Worm (Caenorhabditis elegans) whole organism, late embryonic: ENCODE measurements around the gene pals-26.
A peak's percentile ranks its signal among the peaks of the same experiment; 100 is the strongest.

Experiments used
- C08G9.2 ChIP-seq: sonication (generic microtip); optimal IDR thresholded peaks from 2 replicates; lab custom pipeline; 2016; ENCODE audit warnings: mild to moderate bottlenecking, missing genetic modification characterization, moderate library complexity, missing compliant biosample characterization
- C38D4.7 ChIP-seq: fragments of 200-800 bp; sonication (Bioruptor generic); optimal IDR thresholded peaks from 2 replicates; lab custom pipeline; 2018; ENCODE audit warnings: mild to moderate bottlenecking, missing genetic modification characterization, moderate library complexity, missing compliant biosample characterization
- K02D7.2 ChIP-seq: sonication (generic microtip); optimal IDR thresholded peaks from 2 replicates; lab custom pipeline; 2017; ENCODE audit warnings: mild to moderate bottlenecking, missing genetic modification characterization, missing compliant biosample characterization
- T23F11.4 ChIP-seq: fragments of 200-800 bp; sonication (Bioruptor generic); optimal IDR thresholded peaks from 2 replicates; lab custom pipeline; 2018; ENCODE audit warnings: mild to moderate bottlenecking, missing genetic modification characterization, missing compliant biosample characterization
- ama-1 ChIP-seq: fragments of 150-350 bp; optimal IDR thresholded peaks from 2 replicates; lab custom pipeline; 2014
- ceh-14 ChIP-seq: sonication (generic microtip); optimal IDR thresholded peaks from 2 replicates; lab custom pipeline; 2016; ENCODE audit warnings: missing genotype, missing genetic modification characterization, missing compliant biosample characterization
- ceh-18 ChIP-seq: sonication (generic microtip); optimal IDR thresholded peaks from 2 replicates; lab custom pipeline; 2016; ENCODE audit warnings: missing genetic modification characterization, missing compliant biosample characterization
- ceh-2 ChIP-seq: sonication (generic microtip); optimal IDR thresholded peaks from 2 replicates; lab custom pipeline; 2016; ENCODE audit warnings: missing genotype, missing genetic modification characterization, missing compliant biosample characterization
- ceh-24 ChIP-seq: sonication (generic microtip); optimal IDR thresholded peaks from 2 replicates; lab custom pipeline; 2016; ENCODE audit warnings: mild to moderate bottlenecking, missing genetic modification characterization, missing compliant biosample characterization
- ceh-30 ChIP-seq: fragments of 150-350 bp; optimal IDR thresholded peaks from 2 replicates; lab custom pipeline; 2014; ENCODE audit warnings: missing biosample characterization, missing genetic modification characterization
- ceh-34 ChIP-seq: sonication (generic microtip); optimal IDR thresholded peaks from 2 replicates; lab custom pipeline; 2016; ENCODE audit warnings: mild to moderate bottlenecking, missing genetic modification characterization, missing compliant biosample characterization
- ceh-9 ChIP-seq: sonication (generic microtip); optimal IDR thresholded peaks from 2 replicates; lab custom pipeline; 2016; ENCODE audit warnings: mild to moderate bottlenecking, missing genetic modification characterization, inconsistent platforms, missing compliant biosample characterization
- che-1 ChIP-seq: sonication (generic microtip); optimal IDR thresholded peaks from 2 replicates; lab custom pipeline; 2016; ENCODE audit warnings: mild to moderate bottlenecking, missing genetic modification characterization, missing compliant biosample characterization
- dmd-4 ChIP-seq: sonication (generic microtip); optimal IDR thresholded peaks from 2 replicates; lab custom pipeline; 2016; ENCODE audit warnings: borderline replicate concordance, missing genetic modification characterization, missing compliant biosample characterization
- dve-1 ChIP-seq: sonication (generic microtip); optimal IDR thresholded peaks from 2 replicates; lab custom pipeline; 2017; ENCODE audit warnings: antibody characterized with exemption, mild to moderate bottlenecking, missing genetic modification characterization, missing compliant biosample characterization
- eyg-1 ChIP-seq: sonication (generic microtip); optimal IDR thresholded peaks from 2 replicates; lab custom pipeline; 2016; ENCODE audit warnings: missing genotype, missing genetic modification characterization, missing compliant biosample characterization
- fax-1 ChIP-seq: sonication (generic microtip); optimal IDR thresholded peaks from 2 replicates; lab custom pipeline; 2016; ENCODE audit warnings: missing genotype, missing genetic modification characterization, missing compliant biosample characterization
- fkh-10 ChIP-seq: fragments of 150-350 bp; optimal IDR thresholded peaks from 2 replicates; lab custom pipeline; 2014; ENCODE audit warnings: missing biosample characterization, missing genetic modification reagents, missing genetic modification characterization
- fkh-6 ChIP-seq: sonication (generic microtip); optimal IDR thresholded peaks from 2 replicates; lab custom pipeline; 2016; ENCODE audit warnings: missing genetic modification characterization, missing compliant biosample characterization
- gmeb-2 ChIP-seq: sonication (generic microtip); optimal IDR thresholded peaks from 2 replicates; lab custom pipeline; 2016; ENCODE audit warnings: missing genetic modification characterization, inconsistent platforms, missing compliant biosample characterization
- hlh-13 ChIP-seq: fragments of 200-800 bp; sonication (Bioruptor generic); optimal IDR thresholded peaks from 2 replicates; lab custom pipeline; 2018; ENCODE audit warnings: mild to moderate bottlenecking, missing genetic modification characterization, missing compliant biosample characterization
- hlh-6 ChIP-seq: sonication (generic microtip); optimal IDR thresholded peaks from 2 replicates; lab custom pipeline; 2016; ENCODE audit warnings: missing genotype, missing genetic modification characterization, missing compliant biosample characterization
- lin-11 ChIP-seq: fragments of 200-800 bp; sonication (Bioruptor generic); optimal IDR thresholded peaks from 2 replicates; lab custom pipeline; 2018; ENCODE audit warnings: mild to moderate bottlenecking, missing genetic modification characterization, missing compliant biosample characterization
- madf-2 ChIP-seq: sonication (generic microtip); optimal IDR thresholded peaks from 2 replicates; lab custom pipeline; 2017; ENCODE audit warnings: missing genetic modification characterization, missing compliant biosample characterization
- mec-3 ChIP-seq: sonication (generic microtip); optimal IDR thresholded peaks from 2 replicates; lab custom pipeline; 2016; ENCODE audit warnings: borderline replicate concordance, missing genetic modification characterization, missing compliant biosample characterization
- nfya-1 ChIP-seq: sonication (generic microtip); optimal IDR thresholded peaks from 2 replicates; lab custom pipeline; 2017; ENCODE audit warnings: missing genetic modification characterization, mild to moderate bottlenecking, missing compliant biosample characterization, antibody characterized with exemption, moderate library complexity
- nhr-11 ChIP-seq: fragments of 150-350 bp; optimal IDR thresholded peaks from 2 replicates; lab custom pipeline; 2014; ENCODE audit warnings: missing biosample characterization, missing genetic modification characterization
- npax-4 ChIP-seq: sonication (generic microtip); optimal IDR thresholded peaks from 2 replicates; lab custom pipeline; 2016; ENCODE audit warnings: missing genetic modification characterization, missing compliant biosample characterization
- pat-9 ChIP-seq: fragments of 200-800 bp; sonication (Bioruptor generic); optimal IDR thresholded peaks from 2 replicates; lab custom pipeline; 2018; ENCODE audit warnings: mild to moderate bottlenecking, missing genetic modification characterization, moderate library complexity, missing compliant biosample characterization
- pqm-1 ChIP-seq: sonication (generic microtip); optimal IDR thresholded peaks from 2 replicates; lab custom pipeline; 2016; ENCODE audit warnings: missing genetic modification characterization, missing compliant biosample characterization
- ref-2 ChIP-seq: sonication (generic microtip); optimal IDR thresholded peaks from 2 replicates; lab custom pipeline; 2016; ENCODE audit warnings: missing genetic modification characterization, missing compliant biosample characterization
- sdc-2 ChIP-seq: sonication (generic microtip); optimal IDR thresholded peaks from 2 replicates; lab custom pipeline; 2016; ENCODE audit warnings: missing genotype, missing genetic modification characterization, missing compliant biosample characterization
- sox-2 ChIP-seq: fragments of 200-800 bp; sonication (Bioruptor generic); IDR thresholded peaks from 2 replicates; pipeline ENCODE4 v1.3.6; 2022; ENCODE audit warnings: missing genetic modification reagents, missing genetic modification characterization, missing compliant biosample characterization
- sox-4 ChIP-seq: sonication (generic microtip); optimal IDR thresholded peaks from 2 replicates; lab custom pipeline; 2017; ENCODE audit warnings: mild to moderate bottlenecking, missing genetic modification characterization, inconsistent platforms, missing compliant biosample characterization
- syd-9 ChIP-seq: sonication (generic microtip); optimal IDR thresholded peaks from 2 replicates; lab custom pipeline; 2016; ENCODE audit warnings: mild to moderate bottlenecking, missing genetic modification characterization, moderate library complexity, missing compliant biosample characterization
- tbx-2 ChIP-seq: sonication (generic microtip); optimal IDR thresholded peaks from 2 replicates; lab custom pipeline; 2016; ENCODE audit warnings: missing genetic modification characterization, missing compliant biosample characterization
- tbx-7 ChIP-seq: sonication (generic microtip); optimal IDR thresholded peaks from 2 replicates; lab custom pipeline; 2016; ENCODE audit warnings: missing genotype, missing genetic modification characterization, missing compliant biosample characterization
- unc-3 ChIP-seq, 2 experiments: fragments of 200-800 bp in 1 of 2; sonication (Bioruptor generic) in 1 of 2; sonication (generic microtip) in 1 of 2; conservative IDR thresholded peaks in 1 of 2; optimal IDR thresholded peaks in 1 of 2; 2 replicates each; pipeline versions ENCODE4 v1.3.6 to Lab custom; 2016 to 2022; ENCODE audit warnings: missing compliant biosample characterization in 2 of 2, missing genetic modification characterization in 2 of 2, missing genetic modification reagents in 1 of 2
- unc-55 ChIP-seq: sonication (generic microtip); optimal IDR thresholded peaks from 2 replicates; lab custom pipeline; 2017; ENCODE audit warnings: missing biosample characterization, missing genetic modification reagents, missing genetic modification characterization
- unc-86 ChIP-seq: sonication (generic microtip); optimal IDR thresholded peaks from 2 replicates; lab custom pipeline; 2016; ENCODE audit warnings: missing genetic modification characterization, missing compliant biosample characterization

Gene pals-26

ce11 chrIII:4359208-4359607, 15.7 kb upstream of the pals-26 start:
- TF ChIP-seq tbx-2: no peak
- TF ChIP-seq fax-1: no peak
- no peak for TF ChIP-seq tbx-7 (tag; lab: Kevin White, UChicago)
- no peak for TF ChIP-seq madf-2
- no peak for TF ChIP-seq ceh-9 (tag; lab: Kevin White, UChicago)
- no peak for TF ChIP-seq che-1 (tag; lab: Kevin White, UChicago)
- TF ChIP-seq ceh-30 (tag; lab: Kevin White, UChicago): no peak
- no peak for TF ChIP-seq ref-2
- TF ChIP-seq pqm-1 (tag; lab: Kevin White, UChicago): no peak
- TF ChIP-seq pat-9 (tag; lab: Kevin White, UChicago): no peak

- peak; percentile 33 for TF ChIP-seq unc-55 (GFP tag; lab: Kevin White, UChicago)
- TF ChIP-seq ama-1: no peak
Measured at ce11 chrIII:4359900-4360299, 15.1 kb upstream of the pals-26 start.

ce11 chrIII:4362332-4362731, 12.6 kb upstream of the pals-26 start:
- TF ChIP-seq mec-3 (tag; lab: Kevin White, UChicago) (no peak), fkh-10 (no peak), ref-2 (peak; percentile 29)

ce11 chrIII:4364974-4365373, 10.0 kb upstream of the pals-26 start, which contains the start of gene ckb-1:
Gene ckb-1, plus strand, starts transcription at chrIII:4365274.
- TF ChIP-seq fkh-6 (tag; lab: Kevin White, UChicago) (no peak), fax-1 (no peak), ceh-34 (tag; lab: Kevin White, UChicago) (no peak), C38D4.7 (GFP tag; lab: Kevin White, UChicago) (no peak), tbx-2 (no peak), nfya-1 (tag; lab: Kevin White, UChicago) (no peak), gmeb-2 (tag; lab: Kevin White, UChicago) (no peak), nhr-11 (tag; lab: Kevin White, UChicago) (no peak), hlh-13 (GFP tag; lab: Kevin White, UChicago) (no peak), mec-3 (tag; lab: Kevin White, UChicago) (no peak), sox-4 (tag; lab: Kevin White, UChicago) (no peak), che-1 (tag; lab: Kevin White, UChicago) (no peak)
- TF ChIP-seq, all 69 proteins: peak for 0

- TF ChIP-seq syd-9 (tag; lab: Kevin White, UChicago) (no peak), npax-4 (tag; lab: Kevin White, UChicago) (no peak), ceh-14 (tag; lab: Kevin White, UChicago) (no peak), C08G9.2 (no peak), ceh-18 (tag; lab: Kevin White, UChicago) (no peak), sdc-2 (tag; lab: Kevin White, UChicago) (no peak), nhr-11 (tag; lab: Kevin White, UChicago) (no peak), ceh-24 (tag; lab: Kevin White, UChicago) (no peak), hlh-13 (GFP tag; lab: Kevin White, UChicago) (no peak)
Measured at ce11 chrIII:4367649-4368048, 7.3 kb upstream of the pals-26 start, which contains the start of gene ckb-2. Gene ckb-2, plus strand, starts transcription at chrIII:4367949.

- peak; percentile 61 for TF ChIP-seq tbx-2
- peak; percentile 48 for TF ChIP-seq lin-11 (tag; lab: Kevin White, UChicago)
- peak; percentile 74 for TF ChIP-seq hlh-6 (tag; lab: Kevin White, UChicago)
- peak; percentile 44 for TF ChIP-seq K02D7.2
- TF ChIP-seq T23F11.4: peak; percentile 33
- peak; percentile 51 for TF ChIP-seq hlh-13 (GFP tag; lab: Kevin White, UChicago)
- TF ChIP-seq fkh-6 (tag; lab: Kevin White, UChicago): peak; percentile 33
- TF ChIP-seq dmd-4 (tag; lab: Kevin White, UChicago): peak; percentile 33
- TF ChIP-seq ceh-2 (tag; lab: Kevin White, UChicago): peak; percentile 29
- TF ChIP-seq C08G9.2: peak; percentile 10
- peak; percentile 59 for TF ChIP-seq ceh-34 (tag; lab: Kevin White, UChicago)
- TF ChIP-seq ceh-24 (tag; lab: Kevin White, UChicago): peak; percentile 16
- peak; percentile 30; the same call in 1 of the 2 replicates for TF ChIP-seq unc-3 (GFP tag; conservative IDR thresholded peaks at IDR 0.05; lab: Robert Waterston, UW)
- peak; percentile 54 for TF ChIP-seq unc-3 (tag; optimal IDR thresholded peaks at IDR 0.05; lab: Kevin White, UChicago)
- TF ChIP-seq che-1 (tag; lab: Kevin White, UChicago): peak; percentile 68
- peak; percentile 30 for TF ChIP-seq sox-4 (tag; lab: Kevin White, UChicago)
- TF ChIP-seq madf-2: peak; percentile 32
- peak; percentile 44 for TF ChIP-seq eyg-1
- TF ChIP-seq unc-86 (tag; lab: Kevin White, UChicago): peak; percentile 33
- peak; percentile 18 for TF ChIP-seq dve-1 (tag; lab: Kevin White, UChicago)
- TF ChIP-seq sox-2 (GFP tag; lab: Robert Waterston, UW): peak; percentile 49; the same call in 1 of the 2 replicates
Measured at ce11 chrIII:4369381-4369809, 5.6 kb upstream of the pals-26 start.
